Worm (Caenorhabditis elegans) whole organism, L3 larva: Measurements from ENCODE around the gene C24F3.2.

Experiments
- R02D3.7 ChIP-seq: fragments of 150-350 bp; optimal IDR thresholded peaks from 2 replicates; lab custom pipeline; 2014; ENCODE audit warnings: missing biosample characterization, missing genetic modification characterization
- ZK546.5 ChIP-seq: sonication (generic microtip); optimal IDR thresholded peaks from 2 replicates; lab custom pipeline; 2017; ENCODE audit warnings: missing biosample characterization, missing genetic modification characterization
- aly-2 ChIP-seq: fragments of 150-350 bp; optimal IDR thresholded peaks from 2 replicates; lab custom pipeline; 2014; ENCODE audit warnings: missing biosample characterization, missing genetic modification characterization
- ama-1 ChIP-seq: fragments of 150-350 bp; optimal IDR thresholded peaks from 2 replicates; lab custom pipeline; 2018
- ceh-16 ChIP-seq: sonication (generic microtip); optimal IDR thresholded peaks from 2 replicates; lab custom pipeline; 2017; ENCODE audit warnings: missing biosample characterization, missing genetic modification characterization
- ceh-82 ChIP-seq: fragments of 150-350 bp; optimal IDR thresholded peaks from 2 replicates; lab custom pipeline; 2014; ENCODE audit warnings: missing biosample characterization, missing genetic modification characterization
- egl-27 ChIP-seq: sonication (generic microtip); optimal IDR thresholded peaks from 4 replicates; lab custom pipeline; 2017; ENCODE audit warnings: missing biosample characterization, missing genetic modification reagents, missing genetic modification characterization
- elt-1 ChIP-seq: fragments of 150-350 bp; optimal IDR thresholded peaks from 2 replicates; lab custom pipeline; 2014; ENCODE audit warnings: missing biosample characterization, missing genetic modification characterization
- elt-2 ChIP-seq: sonication (generic microtip); optimal IDR thresholded peaks from 2 replicates; lab custom pipeline; 2016; ENCODE audit warnings: missing genetic modification reagents, mild to moderate bottlenecking, missing genetic modification characterization, missing compliant biosample characterization
- elt-3 ChIP-seq, 3 experiments: fragments of 150-350 bp in 1 of 3; sonication (generic microtip) in 2 of 3; optimal IDR thresholded peaks; 2 replicates in 2 of 3; 4 replicates in 1 of 3; lab custom pipeline; 2014 to 2017; ENCODE audit warnings: missing biosample characterization in 3 of 3, missing genetic modification characterization in 3 of 3
- eor-1 ChIP-seq, 2 experiments: fragments of 150-350 bp; optimal IDR thresholded peaks; 2 replicates each; lab custom pipeline; 2014 to 2018; ENCODE audit warnings: missing biosample characterization in 2 of 2, missing genetic modification characterization in 2 of 2
- fkh-10 ChIP-seq: sonication (generic microtip); optimal IDR thresholded peaks from 2 replicates; lab custom pipeline; 2017; ENCODE audit warnings: missing biosample characterization, missing genetic modification reagents, missing genetic modification characterization
- fkh-2 ChIP-seq: fragments of 150-350 bp; optimal IDR thresholded peaks from 2 replicates; lab custom pipeline; 2014; ENCODE audit warnings: missing biosample characterization, missing genetic modification reagents, missing genetic modification characterization
- fos-1 ChIP-seq: fragments of 150-350 bp; optimal IDR thresholded peaks from 2 replicates; lab custom pipeline; 2014; ENCODE audit warnings: missing biosample characterization, missing genetic modification characterization
- hmg-11 ChIP-seq: sonication (generic microtip); optimal IDR thresholded peaks from 2 replicates; lab custom pipeline; 2016; ENCODE audit warnings: missing genetic modification characterization, missing compliant biosample characterization
- jun-1 ChIP-seq: fragments of 150-350 bp; optimal IDR thresholded peaks from 2 replicates; lab custom pipeline; 2014; ENCODE audit warnings: missing biosample characterization, missing genetic modification reagents, missing genetic modification characterization
- lin-39 ChIP-seq: fragments of 150-350 bp; optimal IDR thresholded peaks from 2 replicates; lab custom pipeline; 2018; ENCODE audit warnings: missing biosample characterization, missing genetic modification reagents, missing genetic modification characterization
- mdl-1 ChIP-seq: fragments of 150-350 bp; optimal IDR thresholded peaks from 2 replicates; lab custom pipeline; 2014; ENCODE audit warnings: missing biosample characterization, missing genetic modification characterization
- mml-1 ChIP-seq: fragments of 150-350 bp; sonication (generic microtip); optimal IDR thresholded peaks from 3 replicates; lab custom pipeline; 2014; ENCODE audit warnings: missing biosample characterization, missing genetic modification characterization
- nfya-1 ChIP-seq: sonication (generic microtip); optimal IDR thresholded peaks from 2 replicates; lab custom pipeline; 2017; ENCODE audit warnings: missing genetic modification characterization, mild to moderate bottlenecking, missing compliant biosample characterization, antibody characterized with exemption, moderate library complexity; ENCODE audit not compliant: insufficient read depth
- nhr-11 ChIP-seq: fragments of 150-350 bp; optimal IDR thresholded peaks from 2 replicates; lab custom pipeline; 2014; ENCODE audit warnings: missing biosample characterization, missing genetic modification characterization
- nhr-12 ChIP-seq: fragments of 150-350 bp; optimal IDR thresholded peaks from 2 replicates; lab custom pipeline; 2014; ENCODE audit warnings: missing biosample characterization, missing genetic modification characterization
- nhr-23 ChIP-seq: fragments of 150-350 bp; optimal IDR thresholded peaks from 2 replicates; lab custom pipeline; 2014; ENCODE audit warnings: missing biosample characterization, missing genetic modification reagents, missing genetic modification characterization
- nhr-237 ChIP-seq: fragments of 150-350 bp; optimal IDR thresholded peaks from 2 replicates; lab custom pipeline; 2014; ENCODE audit warnings: missing biosample characterization, missing genetic modification characterization
- nhr-25 ChIP-seq: sonication (generic microtip); optimal IDR thresholded peaks from 2 replicates; lab custom pipeline; 2017; ENCODE audit warnings: missing biosample characterization, missing genetic modification characterization
- nhr-43 ChIP-seq: sonication (generic microtip); optimal IDR thresholded peaks from 2 replicates; lab custom pipeline; 2016; ENCODE audit warnings: mild to moderate bottlenecking, missing genetic modification characterization, missing compliant biosample characterization; ENCODE audit not compliant: poor library complexity, severe bottlenecking
- nhr-76 ChIP-seq: fragments of 150-350 bp; sonication (generic microtip); optimal IDR thresholded peaks from 5 replicates; lab custom pipeline; 2014; ENCODE audit warnings: missing biosample characterization, missing genetic modification characterization
- nhr-77 ChIP-seq: fragments of 150-350 bp; optimal IDR thresholded peaks from 2 replicates; lab custom pipeline; 2014; ENCODE audit warnings: missing biosample characterization, missing genetic modification characterization
- pha-4 ChIP-seq: fragments of 150-350 bp; optimal IDR thresholded peaks from 2 replicates; lab custom pipeline; 2014; ENCODE audit warnings: missing biosample characterization, missing genetic modification reagents, missing genetic modification characterization
- pqm-1 ChIP-seq: fragments of 150-350 bp; optimal IDR thresholded peaks from 2 replicates; lab custom pipeline; 2017; ENCODE audit warnings: missing biosample characterization, missing genetic modification characterization, inconsistent platforms
- sea-2 ChIP-seq: fragments of 150-350 bp; sonication (generic microtip); optimal IDR thresholded peaks from 4 replicates; lab custom pipeline; 2014; ENCODE audit warnings: missing biosample characterization, missing genetic modification reagents, missing genetic modification characterization
- skn-1 ChIP-seq: fragments of 150-350 bp; optimal IDR thresholded peaks from 2 replicates; lab custom pipeline; 2014; ENCODE audit warnings: missing biosample characterization, missing genetic modification characterization
- snpc-4 ChIP-seq: fragments of 150-350 bp; optimal IDR thresholded peaks from 2 replicates; lab custom pipeline; 2014; ENCODE audit warnings: missing biosample characterization, missing genetic modification characterization
- unc-39 ChIP-seq: sonication (generic microtip); optimal IDR thresholded peaks from 4 replicates; lab custom pipeline; 2017; ENCODE audit warnings: missing biosample characterization, missing genetic modification characterization
- unc-62 ChIP-seq: fragments of 150-350 bp; sonication (generic microtip); optimal IDR thresholded peaks from 4 replicates; lab custom pipeline; 2014; ENCODE audit warnings: missing biosample characterization, missing genetic modification reagents, missing genetic modification characterization
- ztf-11 ChIP-seq: fragments of 150-350 bp; optimal IDR thresholded peaks from 2 replicates; lab custom pipeline; 2014; ENCODE audit warnings: missing biosample characterization, missing genetic modification characterization

C24F3.2 gene

ce11 chrIV:10252886-10253639 lies 30.7 kb downstream of the C24F3.2 start:
- TF ChIP-seq nhr-11 (tag; lab: Kevin White, UChicago) = no peak
- no peak for TF ChIP-seq mdl-1 (tag; lab: Kevin White, UChicago)
- TF ChIP-seq nhr-23 (tag; lab: Kevin White, UChicago) = no peak
- TF ChIP-seq aly-2 = no peak
- no peak for TF ChIP-seq snpc-4
- no peak for TF ChIP-seq unc-62 (GFP tag; lab: Kevin White, UChicago)
- TF ChIP-seq nhr-43 (tag; lab: Kevin White, UChicago) = no peak
- no peak for TF ChIP-seq sea-2
- TF ChIP-seq elt-2 (tag; lab: Kevin White, UChicago) = peak; percentile 59
- no peak for TF ChIP-seq mml-1 (tag; lab: Kevin White, UChicago)
- no peak for TF ChIP-seq lin-39
- no peak for TF ChIP-seq nhr-12 (tag; lab: Kevin White, UChicago)
- TF ChIP-seq ZK546.5 (tag; lab: Kevin White, UChicago) = no peak
- no peak for TF ChIP-seq ama-1 (lab: Kevin White, UChicago)
- TF ChIP-seq fkh-10 (GFP tag; lab: Kevin White, UChicago) = no peak
- no peak for TF ChIP-seq nfya-1 (tag; lab: Kevin White, UChicago)
- no peak for TF ChIP-seq unc-39 (tag; lab: Kevin White, UChicago)
- TF ChIP-seq skn-1 (tag; lab: Kevin White, UChicago) = no peak
- TF ChIP-seq nhr-25 = peak; percentile 36
- TF ChIP-seq eor-1 (tag; optimal IDR thresholded peaks at IDR 0.05; lab: Kevin White, UChicago) = peak in 1 of 2 experiments; percentile 30
- TF ChIP-seq ceh-16 = no peak
- peak; percentile 32 for TF ChIP-seq jun-1
- TF ChIP-seq ceh-82 (tag; lab: Kevin White, UChicago) = no peak
- TF ChIP-seq fos-1 (tag; lab: Kevin White, UChicago) = no peak
- TF ChIP-seq pha-4 (tag; lab: Kevin White, UChicago) = no peak
- no peak for TF ChIP-seq nhr-77 (tag; lab: Kevin White, UChicago)
- TF ChIP-seq R02D3.7 (tag; lab: Kevin White, UChicago) = no peak
- TF ChIP-seq nhr-237 (tag; lab: Kevin White, UChicago) = no peak
- peak; percentile 12 for TF ChIP-seq pqm-1 (tag; lab: Kevin White, UChicago)
- TF ChIP-seq fkh-2 (tag; lab: Kevin White, UChicago) = no peak
- peak; percentile 68 for TF ChIP-seq elt-1 (tag; lab: Kevin White, UChicago)
- TF ChIP-seq egl-27 (tag; lab: Kevin White, UChicago) = no peak

ce11 chrIV:10259557-10259956 lies 37.2 kb downstream of the C24F3.2 start, which contains the start of gene F01G10.9:
Gene F01G10.9, minus strand, starts transcription at chrIV:10259657.
- no peak for TF ChIP-seq nfya-1 (tag; lab: Kevin White, UChicago)
- no peak for TF ChIP-seq ztf-11 (tag; lab: Kevin White, UChicago)
- TF ChIP-seq mml-1 (tag; lab: Kevin White, UChicago) = no peak

ce11 chrIV:10261061-10261460 lies 38.7 kb downstream of the C24F3.2 start:
- TF ChIP-seq nhr-23 (tag; lab: Kevin White, UChicago) = peak; percentile 88
- TF ChIP-seq nhr-76 (tag; lab: Kevin White, UChicago) = no peak
- TF ChIP-seq elt-3 (tag; optimal IDR thresholded peaks at IDR 0.05; lab: Kevin White, UChicago) = peak in 2 of 3 experiments; percentile 79 to 95
- no peak for TF ChIP-seq ceh-82 (tag; lab: Kevin White, UChicago)
- no peak for TF ChIP-seq fkh-10 (GFP tag; lab: Kevin White, UChicago)
- TF ChIP-seq nhr-12 (tag; lab: Kevin White, UChicago) = no peak
- peak; percentile 92 for TF ChIP-seq elt-1 (tag; lab: Kevin White, UChicago)
- no peak for TF ChIP-seq sea-2
- TF ChIP-seq pqm-1 (tag; lab: Kevin White, UChicago) = no peak
- no peak for TF ChIP-seq egl-27 (tag; lab: Kevin White, UChicago)
- no peak for TF ChIP-seq hmg-11
- no peak for TF ChIP-seq mdl-1 (tag; lab: Kevin White, UChicago)
- no peak for TF ChIP-seq elt-2 (tag; lab: Kevin White, UChicago)
- peak; percentile 17 for TF ChIP-seq nhr-43 (tag; lab: Kevin White, UChicago)
